Worm (Caenorhabditis elegans) whole organism, L1 larva: ENCODE results near the gene clec-6.

Source experiments
- aha-1 ChIP-seq: fragments of 150-350 bp; optimal IDR thresholded peaks from 2 replicates; lab custom pipeline; 2014; ENCODE audit warnings: missing biosample characterization, missing genetic modification characterization
- egl-27 ChIP-seq, 2 experiments: fragments of 150-350 bp in 1 of 2; sonication (generic microtip); optimal IDR thresholded peaks; 3 replicates each; lab custom pipeline; 2017 to 2018; ENCODE audit warnings: missing biosample characterization in 2 of 2, missing genetic modification characterization in 2 of 2, missing genetic modification reagents in 2 of 2
- mdl-1 ChIP-seq, 2 experiments: fragments of 150-350 bp; optimal IDR thresholded peaks; 2 replicates each; lab custom pipeline; 2014 to 2017; ENCODE audit warnings: missing biosample characterization in 2 of 2, missing genetic modification characterization in 2 of 2, inconsistent platforms in 1 of 2
- skn-1 ChIP-seq: fragments of 150-350 bp; optimal IDR thresholded peaks from 2 replicates; lab custom pipeline; 2014; ENCODE audit warnings: missing biosample characterization, missing genetic modification characterization
- unc-130 ChIP-seq: fragments of 150-350 bp; optimal IDR thresholded peaks from 2 replicates; lab custom pipeline; 2017; ENCODE audit warnings: missing biosample characterization, missing genetic modification characterization, inconsistent platforms
- ztf-11 ChIP-seq, 2 experiments: sonication (generic microtip); optimal IDR thresholded peaks; 2 replicates each; lab custom pipeline; 2016 to 2017; ENCODE audit warnings: missing genetic modification characterization in 2 of 2, missing biosample characterization in 1 of 2, missing compliant biosample characterization in 1 of 2
- ztf-4 ChIP-seq: fragments of 150-350 bp; optimal IDR thresholded peaks from 2 replicates; lab custom pipeline; 2014; ENCODE audit warnings: missing biosample characterization, missing genetic modification characterization

DNA sequence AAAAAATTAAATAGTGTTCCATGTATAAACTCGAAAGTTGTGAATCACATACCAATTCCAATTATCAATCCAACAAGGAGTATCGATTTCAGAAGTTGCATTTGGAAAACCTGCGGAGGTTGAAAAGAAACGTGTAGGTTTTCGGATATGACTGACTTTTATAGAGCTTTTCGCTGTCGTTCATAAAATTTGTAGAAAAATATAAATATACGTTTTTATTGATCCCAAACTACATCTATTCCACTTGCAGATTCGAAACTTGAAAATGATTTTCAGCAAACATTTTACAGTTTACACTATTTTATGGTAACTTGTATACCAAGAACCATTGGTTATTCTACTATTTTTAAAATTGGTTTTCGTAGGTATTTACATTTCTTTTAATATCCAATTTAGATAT lies 45.1 kb downstream of the clec-6 start, which contains the start of gene clec-156:
- TF ChIP-seq ztf-11 (tag; optimal IDR thresholded peaks at IDR 0.05; lab: Kevin White, UChicago) (no peak), skn-1 (no peak), unc-130 (tag; lab: Kevin White, UChicago) (no peak), aha-1 (tag; lab: Kevin White, UChicago) (no peak), egl-27 (tag; optimal IDR thresholded peaks at IDR 0.05; lab: Kevin White, UChicago) (no peak), mdl-1 (tag; optimal IDR thresholded peaks at IDR 0.05; lab: Kevin White, UChicago) (no peak), ztf-4 (no peak)
